Fruit fly (Drosophila melanogaster) whole organism, embryonic: Measurements from ENCODE around the gene CG33233.

Experiments used
- Ada2b ChIP-seq: fragments of 200-800 bp; sonication (Bioruptor generic); IDR thresholded peaks from 2 replicates; pipeline ENCODE4 v1.3.6; 2022; ENCODE audit warnings: missing biosample characterization, missing genetic modification characterization
- Aef1 ChIP-seq: fragments of 200-800 bp; sonication (Bioruptor generic); IDR thresholded peaks from 3 replicates; pipeline ENCODE4 v1.3.6; 2022; ENCODE audit warnings: missing biosample characterization, missing genetic modification characterization
- B-H2 ChIP-seq: fragments of 200-800 bp; sonication (Bioruptor generic); optimal IDR thresholded peaks from 2 replicates; lab custom pipeline; 2018; ENCODE audit warnings: missing biosample characterization, mild to moderate bottlenecking, missing genetic modification characterization
- CG10147 ChIP-seq: fragments of 200-800 bp; sonication (Bioruptor generic); optimal IDR thresholded peaks from 2 replicates; lab custom pipeline; 2019; ENCODE audit warnings: missing biosample characterization, mild to moderate bottlenecking, missing genetic modification characterization, moderate library complexity
- CG10366 ChIP-seq: fragments of 200-800 bp; sonication (Bioruptor generic); IDR thresholded peaks from 2 replicates; pipeline ENCODE4 v1.3.6; 2022; ENCODE audit warnings: missing biosample characterization, missing genetic modification characterization
- CG10431 ChIP-seq: fragments of 200-800 bp; sonication (Bioruptor generic); optimal IDR thresholded peaks from 3 replicates; lab custom pipeline; 2018; ENCODE audit warnings: missing biosample characterization, mild to moderate bottlenecking, missing genetic modification characterization
- CG11085 ChIP-seq: fragments of 200-800 bp; sonication (Bioruptor generic); IDR thresholded peaks from 2 replicates; pipeline ENCODE4 v1.3.6; 2022; ENCODE audit warnings: missing biosample characterization, missing genetic modification characterization
- CG11247 ChIP-seq: fragments of 200-800 bp; sonication (Bioruptor generic); IDR thresholded peaks from 2 replicates; pipeline ENCODE4 v1.3.6; 2022; ENCODE audit warnings: missing biosample characterization, missing genetic modification characterization
- CG11504 ChIP-seq: fragments of 200-800 bp; sonication (Bioruptor generic); optimal IDR thresholded peaks from 3 replicates; lab custom pipeline; 2019; ENCODE audit warnings: missing biosample characterization, mild to moderate bottlenecking, missing genetic modification characterization, moderate library complexity
- CG12071 ChIP-seq: fragments of 200-800 bp; sonication (Bioruptor generic); optimal IDR thresholded peaks from 3 replicates; lab custom pipeline; 2018; ENCODE audit warnings: missing biosample characterization, mild to moderate bottlenecking, missing genetic modification characterization
- CG1233 ChIP-seq: fragments of 200-800 bp; sonication (Bioruptor generic); optimal IDR thresholded peaks from 4 replicates; lab custom pipeline; 2018; ENCODE audit warnings: missing biosample characterization, mild to moderate bottlenecking, missing genetic modification characterization
- CG12391 ChIP-seq: fragments of 200-800 bp; sonication (Bioruptor generic); optimal IDR thresholded peaks from 3 replicates; lab custom pipeline; 2018; ENCODE audit warnings: missing biosample characterization, mild to moderate bottlenecking, missing genetic modification characterization, moderate library complexity
- CG13296 ChIP-seq: fragments of 200-800 bp; sonication (Bioruptor generic); optimal IDR thresholded peaks from 3 replicates; lab custom pipeline; 2018; ENCODE audit warnings: missing biosample characterization, mild to moderate bottlenecking, missing genetic modification characterization
- CG14050 ChIP-seq: fragments of 200-800 bp; sonication (Bioruptor generic); IDR thresholded peaks from 3 replicates; pipeline ENCODE4 v1.3.6; 2022; ENCODE audit warnings: missing biosample characterization, missing genetic modification characterization
- CG15479 ChIP-seq: fragments of 200-800 bp; sonication (Bioruptor generic); optimal IDR thresholded peaks from 3 replicates; lab custom pipeline; 2019; ENCODE audit warnings: missing biosample characterization, mild to moderate bottlenecking, missing genetic modification characterization, moderate library complexity
- CG15601 ChIP-seq: fragments of 200-800 bp; sonication (Bioruptor generic); optimal IDR thresholded peaks from 3 replicates; lab custom pipeline; 2019; ENCODE audit warnings: missing biosample characterization, mild to moderate bottlenecking, missing genetic modification characterization, moderate library complexity
- CG18599 ChIP-seq: fragments of 200-800 bp; sonication (Bioruptor generic); optimal IDR thresholded peaks from 3 replicates; lab custom pipeline; 2017; ENCODE audit warnings: missing biosample characterization, missing genetic modification characterization, mild to moderate bottlenecking, moderate library complexity, missing genetic modification reagents
- CG2120 ChIP-seq: fragments of 200-800 bp; sonication (Bioruptor generic); optimal IDR thresholded peaks from 3 replicates; lab custom pipeline; 2016; ENCODE audit warnings: missing biosample characterization, missing genetic modification characterization
- CG2678 ChIP-seq: fragments of 200-800 bp; sonication (Bioruptor generic); optimal IDR thresholded peaks from 3 replicates; lab custom pipeline; 2019; ENCODE audit warnings: missing biosample characterization, mild to moderate bottlenecking, missing genetic modification characterization, moderate library complexity
- CG30020 ChIP-seq: fragments of 200-800 bp; optimal IDR thresholded peaks from 2 replicates; lab custom pipeline; 2019; ENCODE audit warnings: missing biosample characterization, mild to moderate bottlenecking, missing genetic modification characterization, moderate library complexity
- CG7271 ChIP-seq: fragments of 200-800 bp; sonication (Bioruptor generic); optimal IDR thresholded peaks from 2 replicates; lab custom pipeline; 2018; ENCODE audit warnings: missing biosample characterization, mild to moderate bottlenecking, missing genetic modification characterization, moderate library complexity
- CG7745 ChIP-seq: fragments of 200-800 bp; sonication (Bioruptor generic); optimal IDR thresholded peaks from 2 replicates; lab custom pipeline; 2018; ENCODE audit warnings: missing biosample characterization, mild to moderate bottlenecking, missing genetic modification characterization, moderate library complexity
- CG9932 ChIP-seq: fragments of 200-800 bp; sonication (Bioruptor generic); IDR thresholded peaks from 2 replicates; pipeline ENCODE4 v1.3.6; 2022; ENCODE audit warnings: missing biosample characterization, missing genetic modification characterization
- D19B ChIP-seq: fragments of 200-800 bp; sonication (Bioruptor generic); optimal IDR thresholded peaks from 2 replicates; lab custom pipeline; 2017; ENCODE audit warnings: missing biosample characterization, mild to moderate bottlenecking, missing genetic modification characterization
- Dbx ChIP-seq: fragments of 200-800 bp; sonication (Bioruptor generic); IDR thresholded peaks from 3 replicates; pipeline ENCODE4 v1.3.6; 2022; ENCODE audit warnings: missing biosample characterization, missing genetic modification characterization
- Doc2 ChIP-seq: fragments of 200-800 bp; sonication (Bioruptor generic); IDR thresholded peaks from 2 replicates; pipeline ENCODE4 v1.3.6; 2022; ENCODE audit warnings: missing biosample characterization, missing genetic modification characterization
- Ets65A ChIP-seq: fragments of 200-800 bp; sonication (Bioruptor generic); peaks from one replicate; lab custom pipeline; 2016; ENCODE audit warnings: missing biosample characterization, missing genetic modification characterization
- Fer2 ChIP-seq: fragments of 200-800 bp; sonication (Bioruptor generic); optimal IDR thresholded peaks from 2 replicates; lab custom pipeline; 2018; ENCODE audit warnings: missing biosample characterization, mild to moderate bottlenecking, missing genetic modification characterization, moderate library complexity
- Hr3 ChIP-seq: fragments of 200-800 bp; sonication (Bioruptor generic); optimal IDR thresholded peaks from 3 replicates; lab custom pipeline; 2016; ENCODE audit warnings: missing biosample characterization, missing genetic modification characterization
- Hr78 ChIP-seq, 2 experiments: fragments of 200-800 bp in 1 of 2; fragments of >200 bp in 1 of 2; sonication (Bioruptor generic) in 1 of 2; optimal IDR thresholded peaks; 2 replicates each; lab custom pipeline; 2017 to 2019; ENCODE audit warnings: missing biosample characterization in 2 of 2, missing genetic modification characterization in 2 of 2, mild to moderate bottlenecking in 1 of 2, moderate library complexity in 1 of 2
- Lpt ChIP-seq: fragments of >200 bp; optimal IDR thresholded peaks from 2 replicates; lab custom pipeline; 2018; ENCODE audit warnings: missing biosample characterization, missing genetic modification characterization
- Meics ChIP-seq: fragments of 200-800 bp; sonication (Bioruptor generic); optimal IDR thresholded peaks from 2 replicates; lab custom pipeline; 2017; ENCODE audit warnings: missing biosample characterization, mild to moderate bottlenecking, missing genetic modification characterization
- NK7.1 ChIP-seq: fragments of 200-800 bp; sonication (Bioruptor generic); optimal IDR thresholded peaks from 3 replicates; lab custom pipeline; 2016; ENCODE audit warnings: missing biosample characterization, missing genetic modification characterization
- NfI ChIP-seq: fragments of 200-800 bp; sonication (Bioruptor generic); optimal IDR thresholded peaks from 3 replicates; lab custom pipeline; 2018; ENCODE audit warnings: missing biosample characterization, mild to moderate bottlenecking, missing genetic modification characterization, moderate library complexity
- Optix ChIP-seq: fragments of 200-800 bp; sonication (Bioruptor generic); IDR thresholded peaks from 3 replicates; pipeline ENCODE4 v1.3.6; 2022; ENCODE audit warnings: missing biosample characterization, missing genetic modification characterization
- Xbp1 ChIP-seq: fragments of 200-800 bp; sonication (Bioruptor generic); optimal IDR thresholded peaks from 3 replicates; lab custom pipeline; 2016; ENCODE audit warnings: missing biosample characterization, mild to moderate bottlenecking, missing genetic modification characterization
- YL-1 ChIP-seq: fragments of 200-800 bp; sonication (Bioruptor generic); optimal IDR thresholded peaks from 3 replicates; lab custom pipeline; 2017; ENCODE audit warnings: missing biosample characterization, mild to moderate bottlenecking, missing genetic modification characterization
- aop ChIP-seq: fragments of 200-800 bp; sonication (Bioruptor generic); IDR thresholded peaks from 2 replicates; pipeline ENCODE4 v1.3.6; 2022; ENCODE audit warnings: missing biosample characterization, missing genetic modification characterization
- ash1 ChIP-seq: fragments of 200-800 bp; sonication (Bioruptor generic); optimal IDR thresholded peaks from 2 replicates; lab custom pipeline; 2018; ENCODE audit warnings: missing biosample characterization, mild to moderate bottlenecking, missing genetic modification characterization
- bcd ChIP-seq: fragments of 200-800 bp; sonication (Bioruptor generic); optimal IDR thresholded peaks from 2 replicates; lab custom pipeline; 2017; ENCODE audit warnings: missing biosample characterization, mild to moderate bottlenecking, missing genetic modification characterization
- bigmax ChIP-seq: fragments of 200-800 bp; sonication (Bioruptor generic); optimal IDR thresholded peaks from 2 replicates; lab custom pipeline; 2018; ENCODE audit warnings: missing biosample characterization, mild to moderate bottlenecking, missing genetic modification characterization
- dimm ChIP-seq: fragments of 200-800 bp; sonication (Bioruptor generic); IDR thresholded peaks from 2 replicates; pipeline ENCODE4 v1.3.6; 2022; ENCODE audit warnings: missing biosample characterization, missing genetic modification characterization
- fd96Cb ChIP-seq: fragments of 200-800 bp; sonication (Bioruptor generic); optimal IDR thresholded peaks from 2 replicates; lab custom pipeline; 2018; ENCODE audit warnings: missing biosample characterization, mild to moderate bottlenecking, missing genetic modification characterization, moderate library complexity
- gce ChIP-seq: fragments of 200-800 bp; sonication (Bioruptor generic); IDR thresholded peaks from 3 replicates; pipeline ENCODE4 v1.3.6; 2022; ENCODE audit warnings: missing biosample characterization, missing genetic modification characterization
- hbn ChIP-seq: fragments of 200-800 bp; sonication (Bioruptor generic); IDR thresholded peaks from 2 replicates; pipeline ENCODE4 v1.3.6; 2022; ENCODE audit warnings: missing biosample characterization, missing genetic modification characterization; ENCODE audit not compliant: partially characterized antibody
- her ChIP-seq: fragments of 200-800 bp; sonication (Bioruptor generic); optimal IDR thresholded peaks from 2 replicates; lab custom pipeline; 2016; ENCODE audit warnings: missing biosample characterization, missing genetic modification characterization
- kay ChIP-seq: fragments of 200-800 bp; sonication (Bioruptor generic); optimal IDR thresholded peaks from 2 replicates; lab custom pipeline; 2016; ENCODE audit warnings: missing biosample characterization, missing genetic modification characterization
- pb ChIP-seq: fragments of 200-800 bp; sonication (Bioruptor generic); optimal IDR thresholded peaks from 3 replicates; lab custom pipeline; 2016; ENCODE audit warnings: missing biosample characterization, missing genetic modification characterization
- ranshi ChIP-seq: fragments of 200-800 bp; sonication (Bioruptor generic); IDR thresholded peaks from 2 replicates; pipeline ENCODE4 v1.3.6; 2022; ENCODE audit warnings: missing biosample characterization, missing genetic modification characterization
- slbo ChIP-seq: fragments of 200-800 bp; sonication (Bioruptor generic); IDR thresholded peaks from 2 replicates; pipeline ENCODE4 v1.3.6; 2022; ENCODE audit warnings: missing biosample characterization, missing genetic modification characterization
- slou ChIP-seq: fragments of 200-800 bp; sonication (Bioruptor generic); optimal IDR thresholded peaks from 3 replicates; lab custom pipeline; 2016; ENCODE audit warnings: missing biosample characterization, missing genetic modification characterization
- yki ChIP-seq: fragments of >200 bp; optimal IDR thresholded peaks from 3 replicates; lab custom pipeline; 2018

Gene CG33233

DNA sequence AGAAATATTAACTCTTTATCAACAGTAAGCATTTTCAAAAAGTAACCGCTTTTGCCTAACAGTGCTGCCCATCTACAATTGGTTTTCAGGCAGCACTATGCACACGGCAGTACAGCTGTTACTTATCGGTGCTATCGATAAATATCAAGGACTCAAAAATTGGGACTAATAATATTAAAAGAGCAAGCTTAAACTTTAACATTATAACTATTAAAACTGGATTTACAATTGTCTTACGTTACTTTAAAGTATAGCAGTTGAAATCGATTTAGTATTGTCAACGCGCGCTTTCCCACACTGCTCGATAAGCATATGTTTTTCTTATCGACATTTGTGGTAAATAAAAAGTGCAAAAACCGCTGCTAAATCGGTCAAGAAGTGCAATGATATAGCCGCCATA lies 28.0 kb upstream of the CG33233 start, which contains the start of the genes CG42245 and MEP-1 (continued):
- TF ChIP-seq B-H2 (GFP tag; lab: Kevin White, UChicago) (peak; percentile 30), Hr3 (GFP tag; lab: Kevin White, UChicago) (peak; percentile 20), CG12391 (tag; lab: Kevin White, UChicago) (peak; percentile 70), Fer2 (tag; lab: Kevin White, UChicago) (no peak), slou (GFP tag; lab: Kevin White, UChicago) (no peak), kay (GFP tag; lab: Kevin White, UChicago) (peak; percentile 42), CG10366 (no peak), ash1 (GFP tag; lab: Kevin White, UChicago) (no peak), D19B (GFP tag; lab: Kevin White, UChicago) (no peak), hbn (GFP tag; lab: Robert Waterston, UW) (peak; percentile 53), CG30020 (peak; percentile 39), CG15479 (GFP tag; lab: Kevin White, UChicago) (no peak), pb (GFP tag; lab: Kevin White, UChicago) (no peak), CG7745 (no peak), Ets65A (GFP tag; lab: Kevin White, UChicago) (peak; percentile 95), Dbx (peak; percentile 22; the same call in 1 of the 3 replicates), CG10431 (peak; percentile 8), CG9932 (GFP tag; lab: Robert Waterston, UW) (peak; percentile 20; the same call in 1 of the 2 replicates), CG10147 (GFP tag; lab: Kevin White, UChicago) (peak; percentile 1), Ada2b (no peak), Hr78 (GFP tag; optimal IDR thresholded peaks at IDR 0.05; lab: Kevin White, UChicago) (no peak), ranshi (GFP tag; lab: Robert Waterston, UW) (no peak), her (GFP tag; lab: Kevin White, UChicago) (peak; percentile 16), YL-1 (GFP tag; lab: Kevin White, UChicago) (peak; percentile 37), CG18599 (peak; percentile 58), dimm (no peak), yki (lab: Kevin White, UChicago) (no peak), NfI (peak; percentile 45), gce (GFP tag; lab: Robert Waterston, UW) (no peak), Meics (peak; percentile 45), CG14050 (no peak), CG2120 (peak; percentile 73), slbo (GFP tag; lab: Robert Waterston, UW) (no peak; the same call in 1 of the 2 replicates), bigmax (GFP tag; lab: Kevin White, UChicago) (no peak), CG11504 (tag; lab: Kevin White, UChicago) (peak; percentile 66), CG2678 (no peak), NK7.1 (GFP tag; lab: Kevin White, UChicago) (no peak), fd96Cb (tag; lab: Kevin White, UChicago) (no peak), CG15601 (tag; lab: Kevin White, UChicago) (peak; percentile 40), Lpt (GFP tag; lab: Kevin White, UChicago) (no peak), Doc2 (GFP tag; lab: Robert Waterston, UW) (no peak), CG11247 (GFP tag; lab: Robert Waterston, UW) (no peak), CG13296 (GFP tag; lab: Kevin White, UChicago) (peak; percentile 32), aop (GFP tag; lab: Robert Waterston, UW) (no peak), CG11085 (GFP tag; lab: Robert Waterston, UW) (no peak), bcd (GFP tag; lab: Kevin White, UChicago) (no peak), Optix (GFP tag; lab: Robert Waterston, UW) (no peak), CG1233 (GFP tag; lab: Kevin White, UChicago) (peak; percentile 21), Aef1 (GFP tag; lab: Robert Waterston, UW) (no peak), CG12071 (no peak), CG7271 (tag; lab: Kevin White, UChicago) (peak; percentile 36), Xbp1 (GFP tag; lab: Kevin White, UChicago) (peak; percentile 57)
